Worm (Caenorhabditis elegans) whole organism, L4 larva: ENCODE data around the gene psme-3.
A peak's percentile ranks its signal among the peaks of the same experiment; 100 is the strongest.

Source experiments
- F37D6.2 ChIP-seq: sonication (generic microtip); optimal IDR thresholded peaks from 2 replicates; lab custom pipeline; 2016; ENCODE audit warnings: mild to moderate bottlenecking, missing genetic modification characterization, missing compliant biosample characterization
- ZK337.2 ChIP-seq: fragments of 200-800 bp; sonication (Bioruptor generic); IDR thresholded peaks from 2 replicates; pipeline ENCODE4 v1.3.6; 2022; ENCODE audit warnings: missing genetic modification reagents, missing genetic modification characterization, missing compliant biosample characterization
- aly-2 ChIP-seq: sonication (generic microtip); optimal IDR thresholded peaks from 2 replicates; lab custom pipeline; 2018; ENCODE audit warnings: missing biosample characterization, missing genetic modification characterization
- ama-1 ChIP-seq: fragments of 150-350 bp; optimal IDR thresholded peaks from 2 replicates; lab custom pipeline; 2014; ENCODE audit warnings: inconsistent platforms, mixed read lengths
- attf-4 ChIP-seq: sonication (generic microtip); optimal IDR thresholded peaks from 3 replicates; lab custom pipeline; 2017; ENCODE audit warnings: missing biosample characterization, missing genetic modification characterization
- ceh-28 ChIP-seq: fragments of 150-350 bp; optimal IDR thresholded peaks from 2 replicates; lab custom pipeline; 2014; ENCODE audit warnings: missing biosample characterization, missing genetic modification reagents, missing genetic modification characterization
- ceh-32 ChIP-seq: sonication (generic microtip); optimal IDR thresholded peaks from 2 replicates; lab custom pipeline; 2016; ENCODE audit warnings: mild to moderate bottlenecking, missing genetic modification characterization, missing compliant biosample characterization; ENCODE audit not compliant: poor library complexity
- ceh-44 ChIP-seq: fragments of 200-800 bp; sonication (Bioruptor generic); IDR thresholded peaks from 2 replicates; pipeline ENCODE4 v1.3.6; 2022; ENCODE audit warnings: missing genetic modification reagents, missing genetic modification characterization, missing compliant biosample characterization
- cey-2 ChIP-seq: sonication (generic microtip); optimal IDR thresholded peaks from 3 replicates; lab custom pipeline; 2017; ENCODE audit warnings: missing genetic modification characterization, mild to moderate bottlenecking, missing compliant biosample characterization, antibody characterized with exemption, borderline replicate concordance; ENCODE audit not compliant: insufficient read depth
- ctbp-1 ChIP-seq: fragments of 200-800 bp; sonication (Bioruptor generic); IDR thresholded peaks from 2 replicates; pipeline ENCODE4 v1.3.6; 2022; ENCODE audit warnings: missing genetic modification reagents, missing genetic modification characterization, missing compliant biosample characterization
- daf-19 ChIP-seq: fragments of 200-800 bp; sonication (Bioruptor generic); conservative IDR thresholded peaks from 2 replicates; pipeline ENCODE4 v1.3.6; 2022; ENCODE audit warnings: missing genetic modification characterization, missing compliant biosample characterization
- daf-8 ChIP-seq: fragments of 200-800 bp; sonication (Bioruptor generic); IDR thresholded peaks from 2 replicates; pipeline ENCODE4 v1.3.6; 2022; ENCODE audit warnings: missing genetic modification characterization, missing compliant biosample characterization
- dmd-6 ChIP-seq: fragments of 200-800 bp; sonication (Bioruptor generic); IDR thresholded peaks from 2 replicates; pipeline ENCODE4 v1.3.6; 2022; ENCODE audit warnings: missing genetic modification reagents, missing genetic modification characterization, missing compliant biosample characterization
- dmd-8 ChIP-seq: fragments of 200-800 bp; sonication (Bioruptor generic); IDR thresholded peaks from 2 replicates; pipeline ENCODE4 v1.3.6; 2022; ENCODE audit warnings: missing genetic modification characterization, missing compliant biosample characterization
- dpl-1 ChIP-seq: fragments of 150-350 bp; optimal IDR thresholded peaks from 2 replicates; lab custom pipeline; 2014; ENCODE audit warnings: missing biosample characterization, missing genetic modification reagents, missing genetic modification characterization
- egl-43 ChIP-seq: fragments of 200-800 bp; sonication (Bioruptor generic); IDR thresholded peaks from 2 replicates; pipeline ENCODE4 v1.3.6; 2022; ENCODE audit warnings: missing genetic modification reagents, missing genetic modification characterization, missing compliant biosample characterization
- hlh-30 ChIP-seq: sonication (generic microtip); optimal IDR thresholded peaks from 2 replicates; lab custom pipeline; 2017; ENCODE audit warnings: antibody characterized with exemption, mild to moderate bottlenecking, missing genetic modification characterization, missing compliant biosample characterization; ENCODE audit not compliant: insufficient read depth
- lim-7 ChIP-seq: fragments of 200-800 bp; sonication (Bioruptor generic); IDR thresholded peaks from 2 replicates; pipeline ENCODE4 v1.3.6; 2022; ENCODE audit warnings: missing genetic modification characterization, missing compliant biosample characterization
- lin-29 ChIP-seq: fragments of 200-800 bp; sonication (Bioruptor generic); IDR thresholded peaks from 2 replicates; pipeline ENCODE4 v1.3.6; 2022; ENCODE audit warnings: missing genetic modification reagents, missing genetic modification characterization, missing compliant biosample characterization
- lin-38 ChIP-seq: fragments of 200-800 bp; sonication (Bioruptor generic); IDR thresholded peaks from 2 replicates; pipeline ENCODE4 v1.3.6; 2022; ENCODE audit warnings: missing genetic modification reagents, missing genetic modification characterization, missing compliant biosample characterization
- lsy-2 ChIP-seq, 2 experiments: fragments of 150-350 bp in 1 of 2; sonication (generic microtip) in 1 of 2; optimal IDR thresholded peaks; 2 replicates each; lab custom pipeline; 2014 to 2017; ENCODE audit warnings: missing biosample characterization in 2 of 2, missing genetic modification characterization in 2 of 2
- mdl-1 ChIP-seq, 2 experiments: fragments of 150-350 bp in 1 of 2; sonication (generic microtip) in 1 of 2; optimal IDR thresholded peaks; 2 replicates each; lab custom pipeline; 2014 to 2017; ENCODE audit warnings: missing biosample characterization in 2 of 2, missing genetic modification characterization in 2 of 2
- mdt-29 ChIP-seq: fragments of 200-800 bp; sonication (Bioruptor generic); IDR thresholded peaks from 2 replicates; pipeline ENCODE4 v1.3.6; 2022; ENCODE audit warnings: missing genetic modification reagents, missing genetic modification characterization, missing compliant biosample characterization
- mep-1 ChIP-seq: fragments of 150-350 bp; sonication (generic microtip); optimal IDR thresholded peaks from 3 replicates; lab custom pipeline; 2014; ENCODE audit warnings: missing biosample characterization, missing genetic modification characterization
- mxl-3 ChIP-seq: fragments of 200-800 bp; sonication (Bioruptor generic); optimal IDR thresholded peaks from 2 replicates; lab custom pipeline; 2018; ENCODE audit warnings: mild to moderate bottlenecking, missing genetic modification characterization, missing compliant biosample characterization
- nhr-10 ChIP-seq: fragments of 150-350 bp; optimal IDR thresholded peaks from 2 replicates; lab custom pipeline; 2014; ENCODE audit warnings: missing biosample characterization, missing genetic modification characterization
- nhr-102 ChIP-seq: sonication (generic microtip); optimal IDR thresholded peaks from 2 replicates; lab custom pipeline; 2016; ENCODE audit warnings: mild to moderate bottlenecking, missing genetic modification characterization, moderate library complexity, missing compliant biosample characterization
- nhr-111 ChIP-seq: fragments of 200-800 bp; sonication (Bioruptor generic); optimal IDR thresholded peaks from 2 replicates; lab custom pipeline; 2018; ENCODE audit warnings: mild to moderate bottlenecking, missing genetic modification characterization, missing compliant biosample characterization
- nhr-237 ChIP-seq: sonication (generic microtip); optimal IDR thresholded peaks from 2 replicates; lab custom pipeline; 2017; ENCODE audit warnings: missing biosample characterization, missing genetic modification characterization
- nhr-41 ChIP-seq: fragments of 200-800 bp; sonication (Bioruptor generic); IDR thresholded peaks from 2 replicates; pipeline ENCODE4 v1.3.6; 2022; ENCODE audit warnings: missing genetic modification reagents, missing genetic modification characterization, missing compliant biosample characterization
- nhr-76 ChIP-seq: fragments of 150-350 bp; optimal IDR thresholded peaks from 2 replicates; lab custom pipeline; 2014; ENCODE audit warnings: missing biosample characterization, missing genetic modification characterization
- pqm-1 ChIP-seq: sonication (generic microtip); optimal IDR thresholded peaks from 2 replicates; lab custom pipeline; 2017; ENCODE audit warnings: missing biosample characterization, missing genetic modification characterization
- snpc-1.2 ChIP-seq: fragments of 200-800 bp; sonication (Bioruptor generic); IDR thresholded peaks from 2 replicates; pipeline ENCODE4 v1.3.6; 2022; ENCODE audit warnings: missing genetic modification reagents, missing genetic modification characterization, missing compliant biosample characterization
- spr-1 ChIP-seq: sonication (generic microtip); optimal IDR thresholded peaks from 2 replicates; lab custom pipeline; 2016; ENCODE audit warnings: mild to moderate bottlenecking, missing genetic modification characterization, missing compliant biosample characterization
- spr-3 ChIP-seq: fragments of 200-800 bp; sonication (Bioruptor generic); optimal IDR thresholded peaks from 2 replicates; lab custom pipeline; 2018; ENCODE audit warnings: mild to moderate bottlenecking, missing genetic modification characterization, missing compliant biosample characterization
- tra-1 ChIP-seq: fragments of 200-800 bp; sonication (Bioruptor generic); IDR thresholded peaks from 2 replicates; pipeline ENCODE4 v1.3.6; 2022; ENCODE audit warnings: missing genetic modification reagents, missing genetic modification characterization, missing compliant biosample characterization
- unc-39 ChIP-seq: sonication (generic microtip); optimal IDR thresholded peaks from 2 replicates; lab custom pipeline; 2017; ENCODE audit warnings: missing biosample characterization, missing genetic modification characterization
- unc-62 ChIP-seq, 3 experiments: fragments of 150-350 bp in 1 of 3; sonication (generic microtip); optimal IDR thresholded peaks in 2 of 3; peaks in 1 of 3; 1 replicate in 1 of 3; 2 replicates in 2 of 3; lab custom pipeline; 2014 to 2017; ENCODE audit warnings: missing biosample characterization in 3 of 3, missing genetic modification characterization in 3 of 3, missing genetic modification reagents in 3 of 3, missing genotype in 1 of 3
- zag-1 ChIP-seq: fragments of 150-350 bp; optimal IDR thresholded peaks from 2 replicates; lab custom pipeline; 2014; ENCODE audit warnings: missing biosample characterization, missing genetic modification characterization
- zfp-2 ChIP-seq: sonication (generic microtip); optimal IDR thresholded peaks from 2 replicates; lab custom pipeline; 2016; ENCODE audit warnings: mild to moderate bottlenecking, missing genetic modification characterization, missing compliant biosample characterization
- ztf-11 ChIP-seq: fragments of 150-350 bp; optimal IDR thresholded peaks from 2 replicates; lab custom pipeline; 2014; ENCODE audit warnings: missing biosample characterization, missing genetic modification characterization
- ztf-7 ChIP-seq: fragments of 150-350 bp; optimal IDR thresholded peaks from 2 replicates; lab custom pipeline; 2014; ENCODE audit warnings: missing biosample characterization, missing genetic modification characterization

psme-3 gene

DNA sequence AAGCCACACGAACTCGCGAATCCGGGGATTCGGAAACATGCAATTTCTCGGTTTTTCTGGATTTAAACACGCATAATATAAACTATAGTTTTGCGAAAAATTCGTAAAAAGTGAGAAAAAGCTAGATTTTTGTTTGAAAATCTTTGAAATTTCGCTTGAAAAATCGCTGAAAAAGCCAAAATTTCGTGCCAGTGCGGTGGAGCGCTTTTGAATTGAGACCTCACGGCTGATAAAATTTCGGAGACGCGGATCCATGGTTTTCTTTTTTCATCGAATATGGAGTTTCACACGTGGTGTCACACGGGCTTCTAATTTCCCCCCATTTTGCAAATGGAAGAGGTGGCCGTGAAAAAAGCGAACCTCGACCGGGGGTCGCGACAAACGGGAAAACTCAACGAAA, 22.3 kb downstream of the psme-3 start:
- TF ChIP-seq lin-38: peak; percentile 80
- no peak for TF ChIP-seq nhr-237 (tag; lab: Kevin White, UChicago)
- no peak for TF ChIP-seq ZK337.2 (GFP tag; lab: Robert Waterston, UW)

- TF ChIP-seq ceh-28 (tag; lab: Kevin White, UChicago) (peak; percentile 84), unc-62 (GFP tag; optimal IDR thresholded peaks at IDR 0.05 in 1 of 2; lab: Kevin White, UChicago) (no peak), unc-62 (tag; optimal IDR thresholded peaks at IDR 0.05; lab: Kevin White, UChicago) (no peak)
These were observed 24.2 kb downstream of the psme-3 start for ce11 chrIII:11592096-11592495.

ce11 chrIII:11607870-11608269, 39.9 kb downstream of the psme-3 start, which contains the start of gene Y66D12A.1:
TSS of gene Y66D12A.1 (plus strand) at chrIII:11608170.
- TF ChIP-seq mep-1 (tag; lab: Kevin White, UChicago) (no peak), mdl-1 (tag; optimal IDR thresholded peaks at IDR 0.05; lab: Kevin White, UChicago) (no peak), ztf-7 (tag; lab: Kevin White, UChicago) (no peak), aly-2 (tag; lab: Kevin White, UChicago) (no peak), unc-39 (tag; lab: Kevin White, UChicago) (no peak), ceh-32 (no peak), nhr-41 (GFP tag; lab: Robert Waterston, UW) (no peak), spr-3 (no peak), dmd-6 (GFP tag; lab: Robert Waterston, UW) (no peak), ama-1 (no peak), daf-19 (GFP tag; lab: Robert Waterston, UW) (no peak), mxl-3 (GFP tag; lab: Kevin White, UChicago) (no peak), nhr-76 (tag; lab: Kevin White, UChicago) (no peak), nhr-102 (no peak), attf-4 (no peak), zfp-2 (tag; lab: Kevin White, UChicago) (no peak), daf-8 (GFP tag; lab: Robert Waterston, UW) (no peak), lin-38 (no peak), lim-7 (GFP tag; lab: Robert Waterston, UW) (no peak), nhr-111 (GFP tag; lab: Kevin White, UChicago) (no peak)

ce11 chrIII:11608970-11609369, 41.0 kb downstream of the psme-3 start:
- 0 out of 2 replicates have a peak, but pooled peaks have one; percentile 9 for TF ChIP-seq tra-1 (GFP tag; lab: Robert Waterston, UW)
- TF ChIP-seq egl-43 (GFP tag; lab: Robert Waterston, UW): peak; percentile 56; the same call in 1 of the 2 replicates
- peak; percentile 62 for TF ChIP-seq lin-38
- 0 out of 2 replicates have a peak, but pooled peaks have one; percentile 32 for TF ChIP-seq ctbp-1 (GFP tag; lab: Robert Waterston, UW)
- 0 out of 2 replicates have a peak, but pooled peaks have one; percentile 53 for TF ChIP-seq dmd-8
- TF ChIP-seq lim-7 (GFP tag; lab: Robert Waterston, UW): 0 out of 2 replicates have a peak, but pooled peaks have one; percentile 45
- 0 out of 2 replicates have a peak, but pooled peaks have one; percentile 24 for TF ChIP-seq snpc-1.2 (GFP tag; lab: Robert Waterston, UW)

DNA sequence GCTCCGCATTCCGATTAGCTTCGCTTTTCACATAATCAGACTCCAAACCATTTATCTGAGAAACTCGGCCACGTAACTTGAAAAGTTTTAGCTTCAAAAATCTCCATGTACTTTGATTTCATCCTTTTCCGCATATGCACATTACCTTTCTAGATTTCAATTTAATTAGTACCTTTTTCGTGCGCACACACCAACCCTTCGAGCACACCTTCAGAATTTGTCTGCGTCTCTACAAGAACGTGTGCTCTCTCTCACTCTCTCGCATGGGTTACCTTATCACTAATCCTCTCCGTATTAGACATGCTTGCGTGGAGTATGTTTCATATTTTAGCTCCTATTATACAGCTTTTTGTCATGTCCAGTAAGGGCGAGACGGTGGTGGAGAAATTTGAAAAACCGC, 41.6 kb downstream of the psme-3 start, which contains the start of gene Y66D12A.30:
Gene Y66D12A.30, plus strand, starts transcription at position 301 of the 400 bp plus-strand sequence.
- TF ChIP-seq lin-29 (no peak), lsy-2 (tag; optimal IDR thresholded peaks at IDR 0.05; lab: Kevin White, UChicago) (no peak), nhr-76 (tag; lab: Kevin White, UChicago) (no peak), pqm-1 (tag; lab: Kevin White, UChicago) (no peak), F37D6.2 (tag; lab: Kevin White, UChicago) (no peak), spr-1 (tag; lab: Kevin White, UChicago) (no peak), mdt-29 (no peak), hlh-30 (tag; lab: Kevin White, UChicago) (no peak), zag-1 (tag; lab: Kevin White, UChicago) (no peak), ztf-11 (no peak), egl-43 (GFP tag; lab: Robert Waterston, UW) (no peak), nhr-10 (tag; lab: Kevin White, UChicago) (no peak), ctbp-1 (GFP tag; lab: Robert Waterston, UW) (no peak), dpl-1 (no peak), ceh-44 (no peak), lin-38 (no peak), cey-2 (no peak)
